Worm (Caenorhabditis elegans) whole organism, early embryonic: ENCODE results near the gene F23B12.4.

Experiments
- B0310.2 ChIP-seq: sonication (generic microtip); optimal IDR thresholded peaks from 2 replicates; lab custom pipeline; 2016; ENCODE audit warnings: mild to moderate bottlenecking, missing genetic modification characterization, missing compliant biosample characterization
- F13C5.2 ChIP-seq: sonication (generic microtip); optimal IDR thresholded peaks from 2 replicates; lab custom pipeline; 2017; ENCODE audit warnings: mild to moderate bottlenecking, missing genetic modification characterization, inconsistent platforms, missing compliant biosample characterization
- aly-1 ChIP-seq: sonication (generic microtip); optimal IDR thresholded peaks from 2 replicates; lab custom pipeline; 2016; ENCODE audit warnings: missing genetic modification characterization, missing compliant biosample characterization
- ama-1 ChIP-seq: fragments of 150-350 bp; optimal IDR thresholded peaks from 2 replicates; lab custom pipeline; 2014
- ceh-13 ChIP-seq: fragments of 200-800 bp; sonication (Bioruptor generic); optimal IDR thresholded peaks from 2 replicates; lab custom pipeline; 2018; ENCODE audit warnings: mild to moderate bottlenecking, missing genetic modification characterization, missing compliant biosample characterization
- ceh-36 ChIP-seq: sonication (generic microtip); optimal IDR thresholded peaks from 2 replicates; lab custom pipeline; 2016; ENCODE audit warnings: missing genetic modification characterization, inconsistent platforms, missing compliant biosample characterization
- ets-7 ChIP-seq: sonication (generic microtip); optimal IDR thresholded peaks from 2 replicates; lab custom pipeline; 2016; ENCODE audit warnings: missing genotype, missing genetic modification characterization, missing compliant biosample characterization
- flt-1 ChIP-seq: fragments of 200-800 bp; sonication (Bioruptor generic); IDR thresholded peaks from 2 replicates; pipeline ENCODE4 v1.3.6; 2022; ENCODE audit warnings: missing genetic modification characterization, missing compliant biosample characterization
- sea-1 ChIP-seq: fragments of 200-800 bp; sonication (Bioruptor generic); conservative IDR thresholded peaks from 2 replicates; pipeline ENCODE4 v1.3.6; 2022; ENCODE audit warnings: missing genetic modification characterization, missing compliant biosample characterization
- tbx-11 ChIP-seq: fragments of 200-800 bp; sonication (Bioruptor generic); IDR thresholded peaks from 2 replicates; pipeline ENCODE4 v1.3.6; 2022; ENCODE audit warnings: missing genetic modification characterization, missing compliant biosample characterization
- tra-4 ChIP-seq: sonication (generic microtip); optimal IDR thresholded peaks from 2 replicates; lab custom pipeline; 2017; ENCODE audit warnings: missing genetic modification characterization, missing compliant biosample characterization

DNA sequence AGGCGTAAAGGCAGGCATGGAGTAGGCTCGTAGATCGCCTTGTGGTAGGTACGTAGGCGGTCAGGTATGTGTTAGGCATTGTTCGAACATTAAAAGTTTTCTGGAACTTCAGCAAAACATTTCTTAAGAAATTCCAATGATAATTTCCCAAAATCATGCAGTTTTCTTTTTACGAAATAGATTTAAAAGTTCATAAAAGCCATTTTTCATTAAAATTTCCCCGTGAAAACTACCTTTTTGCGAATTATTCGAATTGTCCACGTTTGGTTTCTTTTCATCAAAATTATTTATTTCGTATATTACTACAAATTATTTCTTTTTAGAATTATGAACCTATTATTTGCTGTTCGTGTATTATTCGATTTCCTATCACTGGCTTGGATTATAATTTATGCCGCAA, 46.2 kb upstream of the F23B12.4 start, which contains the start of gene C15H11.13:
- TF ChIP-seq flt-1 (GFP tag; lab: Robert Waterston, UW) (no peak), ets-7 (tag; lab: Kevin White, UChicago) (no peak), B0310.2 (tag; lab: Kevin White, UChicago) (no peak), ceh-36 (no peak), sea-1 (no peak), tra-4 (tag; lab: Kevin White, UChicago) (no peak), ama-1 (lab: Kevin White, UChicago) (no peak), tbx-11 (no peak), ceh-13 (GFP tag; lab: Kevin White, UChicago) (no peak), aly-1 (tag; lab: Kevin White, UChicago) (no peak), F13C5.2 (tag; lab: Kevin White, UChicago) (no peak)
